Worm (Caenorhabditis elegans) whole organism, young adult: ENCODE results near the gene R166.3.

ENCODE experiments used
- B0035.1 ChIP-seq: sonication (generic microtip); optimal IDR thresholded peaks from 2 replicates; lab custom pipeline; 2016; ENCODE audit warnings: missing genetic modification characterization, mild to moderate bottlenecking, missing compliant biosample characterization, missing genotype, missing genetic modification reagents
- B0261.1 ChIP-seq: sonication (generic microtip); optimal IDR thresholded peaks from 2 replicates; lab custom pipeline; 2016; ENCODE audit warnings: mild to moderate bottlenecking, missing genetic modification characterization, moderate library complexity, missing compliant biosample characterization
- Y53G8AR.9 ChIP-seq: fragments of 200-800 bp; sonication (Bioruptor generic); conservative IDR thresholded peaks from 2 replicates; pipeline ENCODE4 v1.3.6; 2022; ENCODE audit warnings: missing genetic modification reagents, missing genetic modification characterization, missing compliant biosample characterization
- aptf-3 ChIP-seq: fragments of 200-800 bp; sonication (Bioruptor generic); IDR thresholded peaks from 2 replicates; pipeline ENCODE4 v1.3.6; 2022; ENCODE audit warnings: missing genetic modification characterization, missing compliant biosample characterization
- attf-5 ChIP-seq: fragments of 200-800 bp; sonication (Bioruptor generic); optimal IDR thresholded peaks from 2 replicates; lab custom pipeline; 2018; ENCODE audit warnings: mild to moderate bottlenecking, missing genetic modification characterization, missing compliant biosample characterization
- hlh-26 ChIP-seq: fragments of 200-800 bp; sonication (Bioruptor generic); conservative IDR thresholded peaks from 2 replicates; pipeline ENCODE4 v1.3.6; 2022; ENCODE audit warnings: missing genetic modification reagents, missing genetic modification characterization, missing compliant biosample characterization
- pha-4 ChIP-seq: fragments of 150-350 bp; sonication (generic microtip); optimal IDR thresholded peaks from 2 replicates; lab custom pipeline; 2014; ENCODE audit warnings: missing biosample characterization, missing genetic modification reagents, missing genetic modification characterization

DNA sequence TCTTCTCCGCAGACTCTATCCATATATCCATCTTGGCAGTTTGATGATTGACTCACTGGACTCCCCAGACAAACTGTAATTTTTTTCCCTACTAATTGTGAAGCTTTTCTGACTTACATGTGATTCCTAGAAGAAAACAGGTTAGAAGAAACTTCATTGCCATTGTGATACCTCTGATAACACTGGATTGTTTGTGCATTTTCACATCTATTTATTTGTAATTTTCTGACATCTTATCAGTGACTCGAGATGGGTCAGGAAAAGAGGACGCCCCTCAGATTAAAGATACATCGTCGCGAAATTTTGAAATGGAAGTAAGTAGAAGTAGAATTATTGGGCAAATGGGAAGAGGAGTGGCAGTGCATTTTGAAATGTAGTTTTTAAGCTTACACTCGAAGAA is 48.8 kb downstream of the R166.3 start, which contains the start of gene clec-61:
- TF ChIP-seq attf-5 (GFP tag; lab: Kevin White, UChicago), result no peak
- TF ChIP-seq pha-4 (tag; lab: Kevin White, UChicago), result no peak
- TF ChIP-seq aptf-3 (GFP tag; lab: Robert Waterston, UW), result no peak
- no peak for TF ChIP-seq B0035.1 (tag; lab: Kevin White, UChicago)
- TF ChIP-seq hlh-26, result no peak
- TF ChIP-seq Y53G8AR.9 (GFP tag; lab: Robert Waterston, UW), result no peak
- no peak for TF ChIP-seq B0261.1 (tag; lab: Kevin White, UChicago)
